Worm (Caenorhabditis elegans) whole organism, L1 larva: ENCODE results near the gene F17A2.16.

Experiments
- aly-2 ChIP-seq: fragments of 150-350 bp; optimal IDR thresholded peaks from 2 replicates; lab custom pipeline; 2014; ENCODE audit warnings: missing biosample characterization, missing genetic modification characterization
- ama-1 ChIP-seq: fragments of 150-350 bp; optimal IDR thresholded peaks from 2 replicates; lab custom pipeline; 2014
- blmp-1 ChIP-seq: fragments of 150-350 bp; optimal IDR thresholded peaks from 2 replicates; lab custom pipeline; 2014; ENCODE audit warnings: missing biosample characterization, missing genetic modification characterization
- ces-1 ChIP-seq: fragments of 150-350 bp; optimal IDR thresholded peaks from 2 replicates; lab custom pipeline; 2014; ENCODE audit warnings: missing biosample characterization, missing genetic modification reagents, missing genetic modification characterization
- egl-27 ChIP-seq, 2 experiments: fragments of 150-350 bp in 1 of 2; sonication (generic microtip); optimal IDR thresholded peaks; 3 replicates each; lab custom pipeline; 2017 to 2018; ENCODE audit warnings: missing biosample characterization in 2 of 2, missing genetic modification characterization in 2 of 2, missing genetic modification reagents in 2 of 2
- fos-1 ChIP-seq: fragments of 150-350 bp; optimal IDR thresholded peaks from 2 replicates; lab custom pipeline; 2014; ENCODE audit warnings: missing biosample characterization, missing genetic modification characterization
- lin-35 ChIP-seq, 2 experiments: fragments of 150-350 bp; optimal IDR thresholded peaks; 2 replicates each; lab custom pipeline; 2014; ENCODE audit warnings: missing biosample characterization in 2 of 2, missing genetic modification characterization in 2 of 2, missing genetic modification reagents in 2 of 2
- nhr-12 ChIP-seq: sonication (generic microtip); optimal IDR thresholded peaks from 2 replicates; lab custom pipeline; 2017; ENCODE audit warnings: missing biosample characterization, missing genetic modification characterization
- nhr-28 ChIP-seq: fragments of 150-350 bp; optimal IDR thresholded peaks from 2 replicates; lab custom pipeline; 2014; ENCODE audit warnings: missing biosample characterization, missing genetic modification characterization
- nhr-76 ChIP-seq: sonication (generic microtip); optimal IDR thresholded peaks from 2 replicates; lab custom pipeline; 2017; ENCODE audit warnings: missing biosample characterization, missing genetic modification characterization
- pqm-1 ChIP-seq: sonication (generic microtip); optimal IDR thresholded peaks from 3 replicates; lab custom pipeline; 2017; ENCODE audit warnings: missing biosample characterization, missing genetic modification characterization
- unc-30 ChIP-seq: sonication (generic microtip); optimal IDR thresholded peaks from 2 replicates; lab custom pipeline; 2017; ENCODE audit warnings: missing biosample characterization, missing genetic modification characterization
- unc-62 ChIP-seq: fragments of 150-350 bp; optimal IDR thresholded peaks from 2 replicates; lab custom pipeline; 2014; ENCODE audit warnings: missing biosample characterization, missing genetic modification reagents, missing genetic modification characterization

- TF ChIP-seq nhr-28 (no peak), ama-1 (lab: Kevin White, UChicago) (no peak), aly-2 (no peak), ces-1 (GFP tag; lab: Kevin White, UChicago) (no peak), nhr-12 (tag; lab: Kevin White, UChicago) (no peak), pqm-1 (tag; lab: Kevin White, UChicago) (no peak), unc-30 (tag; lab: Kevin White, UChicago) (no peak), unc-62 (GFP tag; lab: Kevin White, UChicago) (no peak), egl-27 (tag; optimal IDR thresholded peaks at IDR 0.05; lab: Kevin White, UChicago) (no peak), blmp-1 (tag; lab: Kevin White, UChicago) (no peak), nhr-76 (tag; lab: Kevin White, UChicago) (no peak), fos-1 (peak; percentile 6), lin-35 (GFP tag; optimal IDR thresholded peaks at IDR 0.05; lab: Kevin White, UChicago) (peak in 1 of 2 experiments; percentile 74)
Observed at ce11 chrX:12347822-12348221, 39.6 kb downstream of the F17A2.16 start.
